Worm (Caenorhabditis elegans) whole organism, L1 larva: ENCODE measurements around the gene C53A5.17.

Source experiments
- C34B4.2 ChIP-seq: sonication (generic microtip); optimal IDR thresholded peaks from 2 replicates; lab custom pipeline; 2017; ENCODE audit warnings: mild to moderate bottlenecking, missing genetic modification characterization, missing compliant biosample characterization
- blmp-1 ChIP-seq: fragments of 150-350 bp; optimal IDR thresholded peaks from 2 replicates; lab custom pipeline; 2014; ENCODE audit warnings: missing biosample characterization, missing genetic modification characterization
- ceh-63 ChIP-seq: fragments of 200-800 bp; sonication (Bioruptor generic); optimal IDR thresholded peaks from 2 replicates; lab custom pipeline; 2018; ENCODE audit warnings: mild to moderate bottlenecking, missing genetic modification characterization, missing compliant biosample characterization
- ceh-8 ChIP-seq: fragments of 200-800 bp; sonication (Bioruptor generic); optimal IDR thresholded peaks from 2 replicates; lab custom pipeline; 2018; ENCODE audit warnings: mild to moderate bottlenecking, missing genetic modification characterization, moderate library complexity, missing compliant biosample characterization
- ceh-88 ChIP-seq: fragments of 200-800 bp; sonication (Bioruptor generic); IDR thresholded peaks from 2 replicates; pipeline ENCODE4 v1.3.6; 2022; ENCODE audit warnings: missing genetic modification characterization, missing compliant biosample characterization
- dpl-1 ChIP-seq, 3 experiments: fragments of 150-350 bp in 2 of 3; sonication (generic microtip) in 1 of 3; optimal IDR thresholded peaks; 2 replicates each; lab custom pipeline; 2014 to 2017; ENCODE audit warnings: missing biosample characterization in 3 of 3, missing genetic modification characterization in 3 of 3, missing genetic modification reagents in 3 of 3
- dsc-1 ChIP-seq: sonication (generic microtip); optimal IDR thresholded peaks from 2 replicates; lab custom pipeline; 2016; ENCODE audit warnings: mild to moderate bottlenecking, missing genetic modification characterization, missing compliant biosample characterization
- efl-1 ChIP-seq, 4 experiments: fragments of 150-350 bp; optimal IDR thresholded peaks in 3 of 4; peaks in 1 of 4; 1 replicate in 1 of 4; 2 replicates in 3 of 4; lab custom pipeline; 2014; ENCODE audit warnings: missing biosample characterization in 2 of 4, missing genetic modification characterization in 2 of 4, missing genetic modification reagents in 2 of 4
- efl-3 ChIP-seq: fragments of 200-800 bp; sonication (Bioruptor generic); optimal IDR thresholded peaks from 2 replicates; lab custom pipeline; 2018; ENCODE audit warnings: mild to moderate bottlenecking, missing genetic modification characterization, missing compliant biosample characterization
- elt-2 ChIP-seq: sonication (generic microtip); optimal IDR thresholded peaks from 2 replicates; lab custom pipeline; 2016; ENCODE audit warnings: missing genetic modification characterization, mild to moderate bottlenecking, inconsistent platforms, missing compliant biosample characterization, missing genetic modification reagents
- elt-3 ChIP-seq, 6 experiments: fragments of 150-350 bp in 1 of 6; sonication (generic microtip); optimal IDR thresholded peaks; 2 replicates each; lab custom pipeline; 2017 to 2018; ENCODE audit warnings: missing biosample characterization in 6 of 6, missing genetic modification characterization in 6 of 6, inconsistent platforms in 1 of 6
- fkh-8 ChIP-seq: sonication (generic microtip); optimal IDR thresholded peaks from 2 replicates; lab custom pipeline; 2016; ENCODE audit warnings: mild to moderate bottlenecking, missing genetic modification characterization, missing compliant biosample characterization
- hlh-4 ChIP-seq: sonication (generic microtip); optimal IDR thresholded peaks from 2 replicates; lab custom pipeline; 2016; ENCODE audit warnings: mild to moderate bottlenecking, missing genetic modification characterization, missing compliant biosample characterization
- irx-1 ChIP-seq: sonication (generic microtip); optimal IDR thresholded peaks from 2 replicates; lab custom pipeline; 2016; ENCODE audit warnings: missing genetic modification characterization, missing compliant biosample characterization
- lin-13 ChIP-seq: fragments of 150-350 bp; optimal IDR thresholded peaks from 2 replicates; lab custom pipeline; 2014; ENCODE audit warnings: missing biosample characterization, missing genetic modification reagents, missing genetic modification characterization
- lin-14 ChIP-seq: fragments of 200-800 bp; sonication (Bioruptor generic); optimal IDR thresholded peaks from 2 replicates; lab custom pipeline; 2018; ENCODE audit warnings: mild to moderate bottlenecking, missing genetic modification characterization, moderate library complexity, missing compliant biosample characterization
- lin-15B ChIP-seq: fragments of 150-350 bp; sonication (generic microtip); optimal IDR thresholded peaks from 3 replicates; lab custom pipeline; 2014; ENCODE audit warnings: missing biosample characterization, missing genetic modification characterization
- lin-35 ChIP-seq, 2 experiments: fragments of 150-350 bp; optimal IDR thresholded peaks; 2 replicates each; lab custom pipeline; 2014; ENCODE audit warnings: missing biosample characterization in 2 of 2, missing genetic modification characterization in 2 of 2, missing genetic modification reagents in 2 of 2
- lin-39 ChIP-seq: fragments of 150-350 bp; optimal IDR thresholded peaks from 2 replicates; lab custom pipeline; 2014; ENCODE audit warnings: missing biosample characterization, missing genetic modification reagents, missing genetic modification characterization
- lsy-2 ChIP-seq, 2 experiments: fragments of 150-350 bp; optimal IDR thresholded peaks; 2 replicates each; lab custom pipeline; 2014; ENCODE audit warnings: missing biosample characterization in 2 of 2, missing genetic modification characterization in 2 of 2
- mab-9 ChIP-seq: fragments of 200-800 bp; sonication (Bioruptor generic); IDR thresholded peaks from 2 replicates; pipeline ENCODE4 v1.3.6; 2022; ENCODE audit warnings: missing genetic modification reagents, missing genetic modification characterization, missing compliant biosample characterization
- mep-1 ChIP-seq: fragments of 150-350 bp; optimal IDR thresholded peaks from 2 replicates; lab custom pipeline; 2014; ENCODE audit warnings: missing biosample characterization, missing genetic modification characterization
- nhr-47 ChIP-seq: sonication (generic microtip); optimal IDR thresholded peaks from 2 replicates; lab custom pipeline; 2016; ENCODE audit warnings: mild to moderate bottlenecking, missing genetic modification characterization, moderate library complexity, missing compliant biosample characterization
- nhr-71 ChIP-seq: sonication (generic microtip); optimal IDR thresholded peaks from 2 replicates; lab custom pipeline; 2016; ENCODE audit warnings: mild to moderate bottlenecking, missing genetic modification characterization, moderate library complexity, missing compliant biosample characterization
- nhr-84 ChIP-seq: sonication (generic microtip); optimal IDR thresholded peaks from 2 replicates; lab custom pipeline; 2017; ENCODE audit warnings: missing biosample characterization, missing genetic modification characterization
- nhr-85 ChIP-seq: sonication (generic microtip); peaks from one replicate; lab custom pipeline; 2016; ENCODE audit warnings: missing genetic modification characterization, inconsistent platforms, missing compliant biosample characterization
- snu-23 ChIP-seq: sonication (generic microtip); optimal IDR thresholded peaks from 2 replicates; lab custom pipeline; 2016; ENCODE audit warnings: missing genetic modification characterization, missing compliant biosample characterization
- sox-4 ChIP-seq: sonication (generic microtip); optimal IDR thresholded peaks from 2 replicates; lab custom pipeline; 2016; ENCODE audit warnings: missing genetic modification characterization, missing compliant biosample characterization
- swsn-7 ChIP-seq: sonication (generic microtip); optimal IDR thresholded peaks from 2 replicates; lab custom pipeline; 2016; ENCODE audit warnings: missing genetic modification characterization, missing compliant biosample characterization
- unc-130 ChIP-seq: fragments of 150-350 bp; optimal IDR thresholded peaks from 2 replicates; lab custom pipeline; 2017; ENCODE audit warnings: missing biosample characterization, missing genetic modification characterization, inconsistent platforms
- unc-30 ChIP-seq: sonication (generic microtip); optimal IDR thresholded peaks from 2 replicates; lab custom pipeline; 2017; ENCODE audit warnings: missing biosample characterization, missing genetic modification characterization
- unc-62 ChIP-seq: fragments of 150-350 bp; optimal IDR thresholded peaks from 2 replicates; lab custom pipeline; 2014; ENCODE audit warnings: missing biosample characterization, missing genetic modification reagents, missing genetic modification characterization
- unc-86 ChIP-seq: sonication (generic microtip); optimal IDR thresholded peaks from 2 replicates; lab custom pipeline; 2016; ENCODE audit warnings: missing genetic modification characterization, missing compliant biosample characterization
- unc-98 ChIP-seq: fragments of 200-800 bp; sonication (Bioruptor generic); IDR thresholded peaks from 2 replicates; pipeline ENCODE4 v1.3.6; 2022; ENCODE audit warnings: missing genetic modification characterization, missing compliant biosample characterization
- vab-15 ChIP-seq: sonication (generic microtip); optimal IDR thresholded peaks from 2 replicates; lab custom pipeline; 2017; ENCODE audit warnings: missing genotype, mild to moderate bottlenecking, missing genetic modification characterization, missing compliant biosample characterization
- zag-1 ChIP-seq: fragments of 150-350 bp; optimal IDR thresholded peaks from 2 replicates; lab custom pipeline; 2014; ENCODE audit warnings: missing biosample characterization, missing genetic modification characterization
- zip-4 ChIP-seq: fragments of 200-800 bp; sonication (Bioruptor generic); optimal IDR thresholded peaks from 2 replicates; lab custom pipeline; 2018; ENCODE audit warnings: mild to moderate bottlenecking, missing genetic modification characterization, moderate library complexity, missing compliant biosample characterization
- ztf-11 ChIP-seq, 2 experiments: sonication (generic microtip); optimal IDR thresholded peaks; 2 replicates each; lab custom pipeline; 2016 to 2017; ENCODE audit warnings: missing genetic modification characterization in 2 of 2, missing biosample characterization in 1 of 2, missing compliant biosample characterization in 1 of 2

Gene C53A5.17

DNA sequence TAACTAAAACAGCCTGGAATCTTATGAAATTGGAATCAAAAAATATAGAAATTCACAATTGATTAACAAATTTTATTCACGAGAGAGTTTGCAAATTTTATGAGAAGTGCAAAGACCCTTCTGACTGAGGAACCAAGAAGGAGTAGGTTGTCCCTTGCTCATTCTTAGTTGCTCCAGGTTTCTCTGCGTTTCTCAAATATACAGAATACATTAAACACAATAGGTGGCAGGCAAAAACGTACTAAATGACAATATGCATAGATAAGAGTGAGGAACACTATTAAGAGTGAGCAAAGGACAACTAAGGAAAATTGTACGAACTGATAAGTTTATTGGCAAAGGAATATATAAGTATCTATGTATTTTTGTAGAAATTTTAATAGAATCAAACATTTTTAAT, 37.9 kb upstream of the C53A5.17 start, which contains the start of gene C53A5.9:
C53A5.9 (minus strand) TSS at position 101 of the 400 bp plus-strand sequence.
- TF ChIP-seq mab-9 (GFP tag; lab: Robert Waterston, UW) (no peak), efl-1 (optimal IDR thresholded peaks at IDR 0.05; lab: Kevin White, UChicago) (no peak), efl-1 (GFP tag; optimal IDR thresholded peaks at IDR 0.05 in 1 of 2; lab: Kevin White, UChicago) (peak in 1 of 2 experiments; percentile 14)
- TF ChIP-seq, all 84 proteins: peak for 1

DNA sequence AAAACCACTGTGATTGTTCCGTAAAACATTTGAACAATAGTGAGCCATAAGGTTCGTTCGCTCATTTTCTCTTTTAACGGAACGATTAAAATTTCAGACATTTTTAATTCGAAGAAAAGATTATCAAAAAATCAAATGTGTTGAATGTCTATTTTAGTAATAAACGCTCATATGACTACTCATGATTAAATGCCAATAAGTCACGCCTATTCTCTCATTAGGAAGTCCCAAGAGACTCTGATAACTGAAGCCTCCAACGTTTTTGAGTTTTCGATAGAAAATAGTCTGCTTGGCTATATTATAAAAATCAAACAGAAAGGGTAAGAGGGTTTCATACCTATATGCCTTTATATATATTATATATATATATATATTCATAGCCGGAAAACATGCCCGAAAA, 35.3 kb upstream of the C53A5.17 start, which contains the start of gene srg-47:
srg-47 (minus strand) TSS at position 101 of the 400 bp plus-strand sequence.
- TF ChIP-seq lin-13 (no peak), ceh-8 (GFP tag; lab: Kevin White, UChicago) (peak; percentile 41)

DNA sequence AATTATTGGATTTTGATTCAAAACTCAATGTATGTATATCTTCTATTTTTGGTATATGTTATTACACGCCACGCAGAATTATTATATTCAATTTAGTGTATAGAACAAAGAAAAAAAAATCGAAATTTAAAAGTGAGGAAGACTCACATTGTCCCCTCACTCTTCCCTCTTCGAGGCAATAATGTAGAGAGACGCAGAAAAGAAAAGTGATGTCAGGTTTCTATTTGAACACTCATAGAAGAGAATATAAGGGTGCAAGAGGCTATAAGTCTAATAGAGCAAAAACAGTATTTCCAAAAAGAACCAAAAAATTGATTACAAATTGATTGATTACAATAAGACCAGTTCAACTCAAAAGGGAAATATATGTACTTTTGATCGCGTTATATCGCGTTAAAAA, 27.6 kb upstream of the C53A5.17 start:
- TF ChIP-seq efl-3 (GFP tag; lab: Kevin White, UChicago) = no peak
- no peak for TF ChIP-seq lsy-2 (tag; optimal IDR thresholded peaks at IDR 0.05; lab: Kevin White, UChicago)
- TF ChIP-seq hlh-4 (tag; lab: Kevin White, UChicago) = no peak
- TF ChIP-seq ztf-11 (tag; optimal IDR thresholded peaks at IDR 0.05; lab: Kevin White, UChicago) = no peak
- no peak for TF ChIP-seq efl-1 (optimal IDR thresholded peaks at IDR 0.05; lab: Kevin White, UChicago)
- TF ChIP-seq efl-1 (GFP tag; optimal IDR thresholded peaks at IDR 0.05 in 1 of 2; lab: Kevin White, UChicago) = peak in 1 of 2 experiments; percentile 10
- TF ChIP-seq unc-62 = no peak
- no peak for TF ChIP-seq zip-4
- TF ChIP-seq unc-98 (GFP tag; lab: Robert Waterston, UW) = no peak
- TF ChIP-seq unc-130 = no peak
- no peak for TF ChIP-seq ceh-63 (GFP tag; lab: Kevin White, UChicago)
- no peak for TF ChIP-seq ceh-8 (GFP tag; lab: Kevin White, UChicago)
- TF ChIP-seq C34B4.2 (tag; lab: Kevin White, UChicago) = no peak
- peak; percentile 71 for TF ChIP-seq blmp-1 (tag; lab: Kevin White, UChicago)
- TF ChIP-seq mab-9 (GFP tag; lab: Robert Waterston, UW) = no peak
- TF ChIP-seq ceh-88 (GFP tag; lab: Robert Waterston, UW) = no peak
- peak; percentile 17 for TF ChIP-seq mep-1 (tag; lab: Kevin White, UChicago)
- TF ChIP-seq, all 84 proteins: peak for 3

DNA sequence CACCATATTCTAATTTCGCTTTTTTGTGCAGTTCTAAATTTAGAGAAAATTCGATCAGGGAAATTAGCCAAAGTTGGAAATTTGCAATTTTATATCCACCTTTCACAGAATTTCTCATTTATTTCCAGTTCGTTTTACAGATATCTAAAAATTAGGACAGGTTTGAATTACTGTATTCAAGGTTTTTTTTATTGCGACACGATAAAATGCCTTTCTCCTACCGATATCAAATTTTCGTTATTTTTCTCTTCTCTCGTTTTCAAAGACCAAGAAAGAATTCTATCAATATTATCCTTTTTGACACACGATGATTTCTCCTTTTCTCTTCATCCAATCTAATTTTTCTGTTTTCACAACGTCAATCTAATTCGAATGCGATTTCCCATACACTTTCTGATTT, 25.7 kb upstream of the C53A5.17 start, which contains the start of gene C53A5.13:
C53A5.13 (plus strand) TSS at position 301 of the 400 bp plus-strand sequence.
- TF ChIP-seq lin-15B (no peak), blmp-1 (tag; lab: Kevin White, UChicago) (peak; percentile 60), nhr-85 (peak; percentile 58), irx-1 (tag; lab: Kevin White, UChicago) (no peak)

DNA sequence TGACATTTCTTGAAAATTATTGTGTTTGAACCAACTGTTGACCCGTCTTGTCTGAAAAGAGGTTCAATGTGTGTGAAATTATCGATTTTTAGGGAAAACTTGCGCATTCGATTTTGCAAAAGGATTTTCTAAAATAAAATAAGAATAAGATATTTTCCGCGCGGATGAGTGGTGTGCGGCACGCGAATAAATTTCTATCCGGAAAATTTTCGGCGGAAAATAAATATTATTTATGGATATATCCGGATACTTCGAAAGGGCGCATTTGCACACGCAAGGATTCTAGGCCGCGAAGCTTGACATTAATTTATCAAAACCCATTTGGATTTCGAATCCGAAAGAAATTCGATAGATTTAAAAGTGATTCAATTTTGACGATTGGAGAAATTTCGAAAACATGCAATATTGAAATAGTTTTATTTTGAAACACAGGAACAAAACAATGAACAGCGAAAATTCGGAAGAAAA, 24.9 kb upstream of the C53A5.17 start, which contains the start of gene rike-1:
rike-1 (minus strand) TSS at position 51 of the 468 bp plus-strand sequence.
- TF ChIP-seq sox-4 (tag; lab: Kevin White, UChicago) (no peak), efl-1 (optimal IDR thresholded peaks at IDR 0.05; lab: Kevin White, UChicago) (peak; percentile 27 to 34), efl-1 (GFP tag; optimal IDR thresholded peaks at IDR 0.05 in 1 of 2; lab: Kevin White, UChicago) (no peak), lin-14 (GFP tag; lab: Kevin White, UChicago) (peak; percentile 59), fkh-8 (tag; lab: Kevin White, UChicago) (peak; percentile 15), swsn-7 (tag; lab: Kevin White, UChicago) (no peak), lin-15B (peak; percentile 14), unc-30 (tag; lab: Kevin White, UChicago) (no peak), C34B4.2 (tag; lab: Kevin White, UChicago) (no peak), dsc-1 (tag; lab: Kevin White, UChicago) (no peak), nhr-71 (tag; lab: Kevin White, UChicago) (peak; percentile 42), elt-3 (tag; optimal IDR thresholded peaks at IDR 0.05; lab: Kevin White, UChicago) (no peak), dpl-1 (GFP tag; optimal IDR thresholded peaks at IDR 0.05; lab: Kevin White, UChicago) (peak in 1 of 3 experiments; percentile 49), elt-2 (tag; lab: Kevin White, UChicago) (no peak), snu-23 (peak; percentile 2), zag-1 (tag; lab: Kevin White, UChicago) (no peak), lin-39 (tag; lab: Kevin White, UChicago) (no peak), vab-15 (no peak), nhr-47 (tag; lab: Kevin White, UChicago) (peak; percentile 21), lsy-2 (tag; optimal IDR thresholded peaks at IDR 0.05; lab: Kevin White, UChicago) (peak in 1 of 2 experiments; percentile 56), unc-86 (tag; lab: Kevin White, UChicago) (no peak), blmp-1 (tag; lab: Kevin White, UChicago) (peak; percentile 52), lin-35 (GFP tag; optimal IDR thresholded peaks at IDR 0.05; lab: Kevin White, UChicago) (peak in 1 of 2 experiments; percentile 2), nhr-84 (tag; lab: Kevin White, UChicago) (no peak)
